Worm (Caenorhabditis elegans) whole organism, early embryonic: ENCODE results near the gene set-4.

Experiments
- B0310.2 ChIP-seq: sonication (generic microtip); optimal IDR thresholded peaks from 2 replicates; lab custom pipeline; 2016; ENCODE audit warnings: mild to moderate bottlenecking, missing genetic modification characterization, missing compliant biosample characterization
- aly-1 ChIP-seq: sonication (generic microtip); optimal IDR thresholded peaks from 2 replicates; lab custom pipeline; 2016; ENCODE audit warnings: missing genetic modification characterization, missing compliant biosample characterization
- ama-1 ChIP-seq: fragments of 150-350 bp; optimal IDR thresholded peaks from 2 replicates; lab custom pipeline; 2014
- hmbx-1 ChIP-seq: sonication (generic microtip); optimal IDR thresholded peaks from 2 replicates; lab custom pipeline; 2016; ENCODE audit warnings: mild to moderate bottlenecking, missing genetic modification characterization, missing compliant biosample characterization
- hmg-4 ChIP-seq: fragments of 200-800 bp; sonication (Bioruptor generic); optimal IDR thresholded peaks from 2 replicates; lab custom pipeline; 2018; ENCODE audit warnings: mild to moderate bottlenecking, missing genetic modification characterization, missing compliant biosample characterization
- scrt-1 ChIP-seq: fragments of 200-800 bp; sonication (Bioruptor generic); IDR thresholded peaks from 2 replicates; pipeline ENCODE4 v1.3.6; 2022; ENCODE audit warnings: missing genetic modification characterization, missing compliant biosample characterization
- tbx-11 ChIP-seq: fragments of 200-800 bp; sonication (Bioruptor generic); IDR thresholded peaks from 2 replicates; pipeline ENCODE4 v1.3.6; 2022; ENCODE audit warnings: missing genetic modification characterization, missing compliant biosample characterization
- tbx-37 ChIP-seq: fragments of 200-800 bp; sonication (Bioruptor generic); conservative IDR thresholded peaks from 2 replicates; pipeline ENCODE4 v1.3.6; 2022; ENCODE audit warnings: missing genetic modification reagents, missing genetic modification characterization, missing compliant biosample characterization

- no peak for TF ChIP-seq B0310.2 (tag; lab: Kevin White, UChicago)
- TF ChIP-seq ama-1 = no peak
- no peak for TF ChIP-seq hmg-4 (GFP tag; lab: Kevin White, UChicago)
- no peak for TF ChIP-seq tbx-37 (GFP tag; lab: Robert Waterston, UW)
- TF ChIP-seq hmbx-1 = no peak
- TF ChIP-seq aly-1 = no peak
- TF ChIP-seq scrt-1 (GFP tag; lab: Robert Waterston, UW) = no peak
- no peak for TF ChIP-seq tbx-11 (GFP tag; lab: Robert Waterston, UW)
Observed at ce11 chrII:6376693-6377092, 45.6 kb upstream of the set-4 start.
